Worm (Caenorhabditis elegans) whole organism, L2 larva: ENCODE data around the gene drh-1.

Source experiments
- aly-2 ChIP-seq: fragments of 150-350 bp; optimal IDR thresholded peaks from 2 replicates; lab custom pipeline; 2014; ENCODE audit warnings: missing biosample characterization, missing genetic modification characterization
- ama-1 ChIP-seq: fragments of 150-350 bp; optimal IDR thresholded peaks from 2 replicates; lab custom pipeline; 2018; ENCODE audit warnings: inconsistent platforms
- ceh-82 ChIP-seq: fragments of 150-350 bp; optimal IDR thresholded peaks from 2 replicates; lab custom pipeline; 2014; ENCODE audit warnings: missing biosample characterization, missing genetic modification characterization
- lin-11 ChIP-seq: fragments of 150-350 bp; sonication (generic microtip); optimal IDR thresholded peaks from 2 replicates; lab custom pipeline; 2014; ENCODE audit warnings: missing biosample characterization, missing genetic modification characterization, inconsistent platforms, mixed read lengths
- mdl-1 ChIP-seq, 2 experiments: fragments of 150-350 bp in 1 of 2; sonication (generic microtip) in 1 of 2; optimal IDR thresholded peaks; 2 replicates each; lab custom pipeline; 2017; ENCODE audit warnings: missing biosample characterization in 2 of 2, missing genetic modification characterization in 2 of 2
- nhr-11 ChIP-seq: fragments of 150-350 bp; optimal IDR thresholded peaks from 2 replicates; lab custom pipeline; 2014; ENCODE audit warnings: missing biosample characterization, missing genetic modification characterization
- skn-1 ChIP-seq: sonication (generic microtip); optimal IDR thresholded peaks from 2 replicates; lab custom pipeline; 2017; ENCODE audit warnings: missing biosample characterization, missing genetic modification characterization
- zag-1 ChIP-seq: fragments of 150-350 bp; optimal IDR thresholded peaks from 2 replicates; lab custom pipeline; 2014; ENCODE audit warnings: missing biosample characterization, missing genetic modification characterization
- ztf-1 ChIP-seq: fragments of 200-800 bp; sonication (Bioruptor generic); conservative IDR thresholded peaks from 2 replicates; pipeline ENCODE4 v1.3.6; 2022; ENCODE audit warnings: missing genetic modification characterization, missing compliant biosample characterization

DNA sequence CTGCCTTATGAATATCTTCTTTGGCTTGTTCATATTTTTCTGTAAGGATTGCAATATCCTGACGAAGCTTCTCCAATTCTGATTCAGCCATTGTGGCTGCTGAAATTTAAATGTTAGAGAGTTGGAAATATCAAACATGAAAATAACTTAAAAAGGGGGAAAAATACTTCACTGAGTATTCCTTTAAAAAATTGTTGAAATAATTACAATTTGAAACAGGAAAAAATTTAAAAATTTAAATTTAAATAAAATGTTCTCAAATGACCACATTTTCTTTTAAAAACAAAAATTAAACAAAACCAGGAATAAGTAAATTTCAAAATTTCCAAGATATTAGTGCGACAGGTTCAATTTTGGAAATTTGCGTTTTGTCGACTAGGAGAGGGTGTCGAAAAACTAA lies 40.9 kb downstream of the drh-1 start, which contains the start of gene bicd-1:
- TF ChIP-seq ceh-82 (tag; lab: Kevin White, UChicago) = no peak
- TF ChIP-seq aly-2 (tag; lab: Kevin White, UChicago) = no peak
- TF ChIP-seq lin-11 (tag; lab: Kevin White, UChicago) = no peak
- no peak for TF ChIP-seq skn-1
- TF ChIP-seq zag-1 (tag; lab: Kevin White, UChicago) = no peak
- TF ChIP-seq nhr-11 = no peak
- TF ChIP-seq ztf-1 (GFP tag; lab: Robert Waterston, UW) = no peak
- TF ChIP-seq mdl-1 (tag; optimal IDR thresholded peaks at IDR 0.05; lab: Kevin White, UChicago) = no peak
- no peak for TF ChIP-seq ama-1
